Worm (Caenorhabditis elegans) whole organism, early embryonic: ENCODE measurements around the gene T27E7.9.

Experiments used
- B0310.2 ChIP-seq: sonication (generic microtip); optimal IDR thresholded peaks from 2 replicates; lab custom pipeline; 2016; ENCODE audit warnings: mild to moderate bottlenecking, missing genetic modification characterization, missing compliant biosample characterization
- F13C5.2 ChIP-seq: sonication (generic microtip); optimal IDR thresholded peaks from 2 replicates; lab custom pipeline; 2017; ENCODE audit warnings: mild to moderate bottlenecking, missing genetic modification characterization, inconsistent platforms, missing compliant biosample characterization
- aly-1 ChIP-seq: sonication (generic microtip); optimal IDR thresholded peaks from 2 replicates; lab custom pipeline; 2016; ENCODE audit warnings: missing genetic modification characterization, missing compliant biosample characterization
- ama-1 ChIP-seq: fragments of 150-350 bp; optimal IDR thresholded peaks from 2 replicates; lab custom pipeline; 2014
- ceh-13 ChIP-seq: fragments of 200-800 bp; sonication (Bioruptor generic); optimal IDR thresholded peaks from 2 replicates; lab custom pipeline; 2018; ENCODE audit warnings: mild to moderate bottlenecking, missing genetic modification characterization, missing compliant biosample characterization
- ceh-36 ChIP-seq: sonication (generic microtip); optimal IDR thresholded peaks from 2 replicates; lab custom pipeline; 2016; ENCODE audit warnings: missing genetic modification characterization, inconsistent platforms, missing compliant biosample characterization
- ets-7 ChIP-seq: sonication (generic microtip); optimal IDR thresholded peaks from 2 replicates; lab custom pipeline; 2016; ENCODE audit warnings: missing genotype, missing genetic modification characterization, missing compliant biosample characterization
- flt-1 ChIP-seq: fragments of 200-800 bp; sonication (Bioruptor generic); IDR thresholded peaks from 2 replicates; pipeline ENCODE4 v1.3.6; 2022; ENCODE audit warnings: missing genetic modification characterization, missing compliant biosample characterization
- hmbx-1 ChIP-seq: sonication (generic microtip); optimal IDR thresholded peaks from 2 replicates; lab custom pipeline; 2016; ENCODE audit warnings: mild to moderate bottlenecking, missing genetic modification characterization, missing compliant biosample characterization
- hmg-4 ChIP-seq: fragments of 200-800 bp; sonication (Bioruptor generic); optimal IDR thresholded peaks from 2 replicates; lab custom pipeline; 2018; ENCODE audit warnings: mild to moderate bottlenecking, missing genetic modification characterization, missing compliant biosample characterization
- hnd-1 ChIP-seq: sonication (generic microtip); optimal IDR thresholded peaks from 2 replicates; lab custom pipeline; 2016; ENCODE audit warnings: missing genetic modification characterization, missing compliant biosample characterization
- pes-1 ChIP-seq: fragments of 200-800 bp; sonication (Bioruptor generic); IDR thresholded peaks from 2 replicates; pipeline ENCODE4 v1.3.6; 2022; ENCODE audit warnings: missing genetic modification reagents, missing genetic modification characterization, missing compliant biosample characterization
- scrt-1 ChIP-seq: fragments of 200-800 bp; sonication (Bioruptor generic); IDR thresholded peaks from 2 replicates; pipeline ENCODE4 v1.3.6; 2022; ENCODE audit warnings: missing genetic modification characterization, missing compliant biosample characterization
- sea-1 ChIP-seq: fragments of 200-800 bp; sonication (Bioruptor generic); conservative IDR thresholded peaks from 2 replicates; pipeline ENCODE4 v1.3.6; 2022; ENCODE audit warnings: missing genetic modification characterization, missing compliant biosample characterization
- tbx-11 ChIP-seq: fragments of 200-800 bp; sonication (Bioruptor generic); IDR thresholded peaks from 2 replicates; pipeline ENCODE4 v1.3.6; 2022; ENCODE audit warnings: missing genetic modification characterization, missing compliant biosample characterization
- tbx-37 ChIP-seq: fragments of 200-800 bp; sonication (Bioruptor generic); conservative IDR thresholded peaks from 2 replicates; pipeline ENCODE4 v1.3.6; 2022; ENCODE audit warnings: missing genetic modification reagents, missing genetic modification characterization, missing compliant biosample characterization
- tra-4 ChIP-seq: sonication (generic microtip); optimal IDR thresholded peaks from 2 replicates; lab custom pipeline; 2017; ENCODE audit warnings: missing genetic modification characterization, missing compliant biosample characterization

T27E7.9 gene

DNA sequence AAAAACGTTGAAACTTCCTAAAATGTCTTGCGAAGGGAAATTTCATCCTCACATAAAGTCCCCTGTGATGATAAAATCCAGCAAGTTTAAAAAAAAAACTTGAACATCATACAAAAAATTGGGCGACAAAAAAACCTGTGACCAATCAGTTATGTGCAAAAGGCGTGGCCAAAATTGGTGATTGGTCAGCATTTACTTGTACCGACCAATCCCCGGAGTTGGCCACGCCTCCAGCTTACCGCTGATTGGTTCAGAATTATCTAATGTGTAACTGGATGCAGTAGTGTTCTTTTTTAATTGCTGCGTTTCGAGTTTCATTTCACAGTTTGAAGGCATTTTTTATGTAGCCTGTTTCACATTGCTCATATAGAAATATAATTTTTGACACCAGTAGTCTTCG lies 23.9 kb upstream of the T27E7.9 start:
- TF ChIP-seq aly-1 (tag; lab: Kevin White, UChicago) (no peak), B0310.2 (tag; lab: Kevin White, UChicago) (no peak), hnd-1 (tag; lab: Kevin White, UChicago) (no peak), ceh-13 (GFP tag; lab: Kevin White, UChicago) (no peak), tbx-37 (GFP tag; lab: Robert Waterston, UW) (no peak), hmbx-1 (tag; lab: Kevin White, UChicago) (no peak)

DNA sequence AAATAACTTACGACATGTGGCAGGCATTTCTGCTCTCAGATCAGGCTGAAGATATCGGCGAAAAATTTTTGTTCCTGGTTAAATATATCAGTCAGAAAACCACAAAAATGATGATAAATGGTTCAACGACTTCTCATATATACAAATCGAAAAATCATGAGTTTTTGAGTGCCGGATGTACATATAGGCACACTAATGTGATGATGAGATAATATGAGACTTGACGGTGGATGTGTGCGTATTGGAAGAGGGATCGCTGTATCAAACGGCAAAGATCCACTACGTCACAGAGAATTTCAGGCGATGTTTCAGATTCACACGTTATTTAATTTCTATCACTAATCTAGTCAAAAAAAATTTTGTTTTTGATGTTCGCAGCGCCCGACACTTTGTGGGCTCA lies 23.4 kb upstream of the T27E7.9 start, which contains the start of gene glb-34:
TSS of gene glb-34 (minus strand) at position 101 of the 400 bp plus-strand sequence.
- no peak for TF ChIP-seq aly-1 (tag; lab: Kevin White, UChicago)
- TF ChIP-seq ceh-13 (GFP tag; lab: Kevin White, UChicago) = no peak
- TF ChIP-seq flt-1 = no peak
- no peak for TF ChIP-seq hmbx-1 (tag; lab: Kevin White, UChicago)
- TF ChIP-seq ama-1 (lab: Kevin White, UChicago) = no peak

- TF ChIP-seq tbx-11 (GFP tag; lab: Robert Waterston, UW) (no peak), sea-1 (no peak), hmg-4 (GFP tag; lab: Kevin White, UChicago) (no peak), tbx-37 (GFP tag; lab: Robert Waterston, UW) (no peak), ets-7 (tag; lab: Kevin White, UChicago) (no peak), tra-4 (tag; lab: Kevin White, UChicago) (no peak), ama-1 (lab: Kevin White, UChicago) (no peak), ceh-13 (GFP tag; lab: Kevin White, UChicago) (no peak), ceh-36 (tag; lab: Kevin White, UChicago) (no peak), flt-1 (no peak), hmbx-1 (tag; lab: Kevin White, UChicago) (no peak), aly-1 (tag; lab: Kevin White, UChicago) (no peak), pes-1 (no peak), F13C5.2 (tag; lab: Kevin White, UChicago) (no peak), scrt-1 (GFP tag; lab: Robert Waterston, UW) (no peak), hnd-1 (tag; lab: Kevin White, UChicago) (no peak), B0310.2 (tag; lab: Kevin White, UChicago) (no peak)
These were observed 22.4 kb upstream of the T27E7.9 start for ce11 chrIV:14571626-14572025.

DNA sequence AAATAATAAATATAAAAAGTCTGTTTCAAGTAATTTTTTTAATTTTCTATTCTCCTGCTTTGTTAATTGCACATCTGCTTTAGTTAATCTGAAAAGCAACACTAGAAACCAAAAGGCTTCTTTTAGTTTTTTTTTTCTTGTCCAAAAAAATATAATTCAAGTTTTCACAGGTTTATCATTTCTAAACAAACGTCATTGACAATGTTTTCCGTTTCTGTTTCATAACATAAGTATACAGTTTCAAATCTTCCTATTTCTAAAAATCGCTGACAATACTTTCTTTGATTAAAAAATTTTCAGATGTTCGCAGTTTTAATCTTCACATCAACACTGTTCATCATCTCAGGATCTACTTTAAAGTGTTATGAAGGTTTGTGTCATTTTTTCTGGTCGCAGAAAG lies 15.9 kb upstream of the T27E7.9 start, which contains the start of gene Y57G11B.2:
TSS of gene Y57G11B.2 (plus strand) at position 301 of the 400 bp plus-strand sequence.
- no peak for TF ChIP-seq flt-1
- no peak for TF ChIP-seq pes-1
- TF ChIP-seq tbx-11 (GFP tag; lab: Robert Waterston, UW) = no peak
- no peak for TF ChIP-seq tra-4 (tag; lab: Kevin White, UChicago)
- no peak for TF ChIP-seq B0310.2 (tag; lab: Kevin White, UChicago)
- TF ChIP-seq ceh-13 (GFP tag; lab: Kevin White, UChicago) = no peak
- no peak for TF ChIP-seq hmbx-1 (tag; lab: Kevin White, UChicago)
- TF ChIP-seq scrt-1 (GFP tag; lab: Robert Waterston, UW) = no peak
- TF ChIP-seq ceh-36 (tag; lab: Kevin White, UChicago) = no peak

DNA sequence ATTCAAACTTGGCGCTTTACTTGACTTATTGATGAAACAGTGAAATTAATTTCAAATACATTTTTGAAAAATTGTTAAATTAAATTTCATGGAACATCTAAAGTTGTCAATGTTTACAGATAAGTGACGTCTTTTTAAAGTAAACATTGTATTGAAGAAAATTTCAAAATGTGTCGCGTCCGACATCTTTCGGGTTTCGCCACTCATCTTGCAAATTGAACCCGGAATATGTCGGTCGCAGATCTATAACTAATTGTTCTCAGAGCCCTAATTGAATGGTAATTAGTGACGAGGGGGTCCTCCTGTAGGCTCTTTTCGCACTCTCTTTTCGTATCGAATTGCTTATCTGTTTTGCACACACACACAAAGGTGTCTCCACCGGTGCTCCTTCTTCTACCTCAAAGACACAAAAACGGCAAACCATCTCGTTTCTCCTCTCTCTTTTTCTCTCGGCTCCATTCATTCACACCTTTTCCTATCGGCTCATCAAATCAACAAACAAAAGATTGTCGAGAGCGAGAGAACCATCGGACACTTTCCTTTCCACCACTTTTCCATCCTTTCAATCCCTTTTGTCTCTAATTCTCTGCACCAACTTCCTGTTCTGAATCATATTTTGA lies 13.6 kb upstream of the T27E7.9 start:
- TF ChIP-seq scrt-1 (GFP tag; lab: Robert Waterston, UW) (no peak), aly-1 (tag; lab: Kevin White, UChicago) (no peak), ama-1 (lab: Kevin White, UChicago) (no peak), tbx-11 (GFP tag; lab: Robert Waterston, UW) (no peak), sea-1 (no peak), tbx-37 (GFP tag; lab: Robert Waterston, UW) (no peak), B0310.2 (tag; lab: Kevin White, UChicago) (no peak), flt-1 (no peak), hnd-1 (tag; lab: Kevin White, UChicago) (no peak), ceh-36 (tag; lab: Kevin White, UChicago) (no peak), ceh-13 (GFP tag; lab: Kevin White, UChicago) (no peak), F13C5.2 (tag; lab: Kevin White, UChicago) (no peak), pes-1 (no peak), ets-7 (tag; lab: Kevin White, UChicago) (no peak), hmg-4 (GFP tag; lab: Kevin White, UChicago) (no peak), hmbx-1 (tag; lab: Kevin White, UChicago) (no peak), tra-4 (tag; lab: Kevin White, UChicago) (no peak)

ce11 chrIV:14561677-14562076 lies 12.5 kb upstream of the T27E7.9 start:
- TF ChIP-seq hmg-4 (GFP tag; lab: Kevin White, UChicago) (no peak), ceh-13 (GFP tag; lab: Kevin White, UChicago) (no peak), sea-1 (no peak), tbx-11 (GFP tag; lab: Robert Waterston, UW) (no peak), flt-1 (no peak), ceh-36 (tag; lab: Kevin White, UChicago) (no peak), aly-1 (tag; lab: Kevin White, UChicago) (no peak), hnd-1 (tag; lab: Kevin White, UChicago) (no peak), tra-4 (tag; lab: Kevin White, UChicago) (no peak), F13C5.2 (tag; lab: Kevin White, UChicago) (no peak), hmbx-1 (tag; lab: Kevin White, UChicago) (no peak), pes-1 (no peak), tbx-37 (GFP tag; lab: Robert Waterston, UW) (no peak), B0310.2 (tag; lab: Kevin White, UChicago) (no peak), scrt-1 (GFP tag; lab: Robert Waterston, UW) (no peak), ama-1 (lab: Kevin White, UChicago) (no peak), ets-7 (tag; lab: Kevin White, UChicago) (no peak)

ce11 chrIV:14559267-14559666 lies 10.1 kb upstream of the T27E7.9 start:
- TF ChIP-seq ama-1 (lab: Kevin White, UChicago) (no peak), ceh-36 (tag; lab: Kevin White, UChicago) (no peak), sea-1 (no peak), F13C5.2 (tag; lab: Kevin White, UChicago) (no peak), tbx-11 (GFP tag; lab: Robert Waterston, UW) (no peak), hnd-1 (tag; lab: Kevin White, UChicago) (no peak), aly-1 (tag; lab: Kevin White, UChicago) (no peak), flt-1 (no peak), B0310.2 (tag; lab: Kevin White, UChicago) (no peak), pes-1 (no peak), hmg-4 (GFP tag; lab: Kevin White, UChicago) (no peak), tbx-37 (GFP tag; lab: Robert Waterston, UW) (no peak), ceh-13 (GFP tag; lab: Kevin White, UChicago) (no peak), ets-7 (tag; lab: Kevin White, UChicago) (no peak)
